Fruit fly (Drosophila melanogaster): ENCODE results near the gene Sfp24Bc.

Sfp24Bc gene

DNA sequence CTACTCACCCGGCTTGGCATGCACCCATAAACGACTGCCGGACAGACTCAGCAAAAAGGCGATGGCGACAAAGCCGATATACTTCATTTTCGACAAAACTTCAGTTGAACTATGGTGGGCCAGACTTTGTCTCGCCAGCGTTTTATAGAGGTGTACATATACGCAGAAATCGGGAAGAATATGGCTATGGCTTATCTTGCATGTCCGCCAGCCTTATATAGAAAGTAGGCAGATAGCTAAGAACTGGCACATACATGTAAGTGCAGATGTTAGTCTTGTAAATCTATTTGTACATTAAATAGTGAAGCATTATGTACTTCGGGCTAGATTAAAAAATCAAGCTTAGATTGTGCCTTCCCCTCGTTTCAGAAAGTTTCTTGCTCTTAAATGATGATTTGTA is 22.7 kb upstream of the Sfp24Bc start, which contains the start of gene CG3513:
Gene CG3513, minus strand, starts transcription at position 101 of the 400 bp plus-strand sequence.
- TF ChIP-seq ovo (GFP tag; optimal IDR thresholded peaks at IDR 0.05) (no peak), CG11617 (GFP tag; optimal IDR thresholded peaks at IDR 0.05) (no peak)

DNA sequence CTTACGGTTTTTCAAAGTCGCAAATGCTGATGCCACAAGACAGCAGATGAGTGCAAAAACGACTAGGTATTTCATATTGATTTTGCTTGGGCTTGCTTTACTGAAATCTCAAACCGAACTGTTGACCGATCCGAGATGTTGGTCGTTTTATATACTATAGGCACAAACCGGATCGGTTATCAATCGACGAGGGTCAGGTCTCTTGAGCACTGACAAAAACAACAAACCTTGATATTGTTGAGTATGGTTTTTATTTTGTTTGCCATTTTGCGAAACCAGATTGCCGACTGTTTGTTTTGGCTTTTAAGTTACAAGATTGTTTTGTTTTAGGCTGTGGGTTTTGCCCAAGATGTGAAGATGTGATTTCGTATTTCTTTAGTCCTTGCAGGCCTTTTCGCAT is 22.1 kb upstream of the Sfp24Bc start, which contains the start of gene CG16704:
Gene CG16704, minus strand, starts transcription at position 122 of the 400 bp plus-strand sequence.
- TF ChIP-seq Mnt (GFP tag; optimal IDR thresholded peaks at IDR 0.05) (no peak), pad (GFP tag; optimal IDR thresholded peaks at IDR 0.05) (no peak), CG14711 (tag; optimal IDR thresholded peaks at IDR 0.05) (no peak), CG1620 (GFP tag; optimal IDR thresholded peaks at IDR 0.05) (no peak), CG7101 (tag; optimal IDR thresholded peaks at IDR 0.05) (no peak), CG11617 (GFP tag; optimal IDR thresholded peaks at IDR 0.05) (no peak), Clk (GFP tag; optimal IDR thresholded peaks at IDR 0.05) (no peak), Crg-1 (GFP tag; optimal IDR thresholded peaks at IDR 0.05) (no peak), bab1 (GFP tag; optimal IDR thresholded peaks at IDR 0.05) (no peak), ovo (GFP tag; optimal IDR thresholded peaks at IDR 0.05) (no peak), cic (GFP tag; optimal IDR thresholded peaks at IDR 0.05) (no peak), tj (GFP tag; optimal IDR thresholded peaks at IDR 0.05) (no peak), CG5204 (GFP tag; optimal IDR thresholded peaks at IDR 0.05) (no peak)

DNA sequence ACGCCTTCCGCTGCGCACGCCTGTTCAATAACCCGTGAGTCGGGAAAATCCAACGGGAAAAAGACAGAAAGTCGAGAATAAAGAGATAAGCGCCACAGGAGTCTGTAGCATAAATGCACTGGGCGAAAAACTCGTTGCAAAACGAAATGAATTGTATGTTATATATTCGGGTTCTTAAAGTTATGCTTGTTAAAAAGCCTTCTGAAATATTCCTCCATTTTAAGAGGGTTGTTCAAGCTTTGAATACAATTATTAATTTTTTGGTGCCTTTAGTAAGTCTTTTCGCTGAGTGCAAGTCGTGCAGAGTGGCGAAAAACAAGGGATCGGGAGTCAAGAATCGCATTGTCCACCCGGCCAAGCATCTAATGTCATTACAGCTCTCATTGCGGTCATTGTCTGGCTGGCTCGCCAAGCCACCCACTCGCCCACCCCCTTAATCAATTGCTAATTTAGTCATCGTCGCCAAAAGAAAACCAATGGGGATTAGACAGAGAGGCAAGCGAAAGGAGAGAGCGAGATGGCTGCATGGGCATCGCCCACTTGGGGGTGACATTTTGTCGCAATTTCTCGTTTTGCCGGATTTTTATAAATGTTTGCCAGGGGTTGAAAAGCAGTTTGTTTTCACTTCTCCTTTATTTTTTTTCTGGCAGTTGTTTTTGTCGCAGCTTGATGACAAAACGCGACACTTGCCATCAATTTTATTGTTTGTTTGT is 14.9 kb upstream of the Sfp24Bc start:
- TF ChIP-seq ovo (GFP tag; optimal IDR thresholded peaks at IDR 0.05) (no peak), CG12768 (GFP tag; optimal IDR thresholded peaks at IDR 0.05) (no peak), CG11617 (GFP tag; optimal IDR thresholded peaks at IDR 0.05) (no peak), cic (GFP tag; optimal IDR thresholded peaks at IDR 0.05) (no peak), cnc (optimal IDR thresholded peaks at IDR 0.05) (no peak), CG7101 (tag; optimal IDR thresholded peaks at IDR 0.05) (no peak), CG33017 (tag; optimal IDR thresholded peaks at IDR 0.05) (no peak), tj (GFP tag; optimal IDR thresholded peaks at IDR 0.05) (no peak), CG5204 (GFP tag; optimal IDR thresholded peaks at IDR 0.05) (no peak), Mnt (GFP tag; optimal IDR thresholded peaks at IDR 0.05) (no peak), CG1620 (GFP tag; optimal IDR thresholded peaks at IDR 0.05) (no peak), CG7045 (GFP tag; optimal IDR thresholded peaks at IDR 0.05) (no peak), bab1 (GFP tag; optimal IDR thresholded peaks at IDR 0.05) (no peak)

DNA sequence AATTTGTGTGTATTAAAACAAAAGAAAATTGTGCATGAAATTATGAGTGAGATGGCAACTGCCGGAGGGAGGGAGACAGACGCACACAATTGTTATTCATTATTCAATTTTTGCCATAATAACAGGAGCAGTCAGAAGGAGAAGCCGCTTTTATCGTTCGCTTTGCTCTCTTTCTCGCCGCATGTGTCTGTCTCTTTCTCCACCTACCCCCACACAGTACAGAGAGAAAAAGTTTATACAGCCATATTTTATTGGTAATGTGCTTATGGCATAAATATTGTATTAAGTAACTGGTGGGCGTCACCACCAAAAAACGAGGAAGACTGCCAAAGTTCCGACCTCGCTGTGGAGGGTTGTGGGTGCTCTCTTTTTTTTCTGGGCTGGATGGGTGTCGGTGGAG is 12.1 kb upstream of the Sfp24Bc start:
- TF ChIP-seq Crg-1 (GFP tag; optimal IDR thresholded peaks at IDR 0.05) (no peak), tj (GFP tag; optimal IDR thresholded peaks at IDR 0.05) (no peak), toe (GFP tag; optimal IDR thresholded peaks at IDR 0.05) (no peak), Clk (GFP tag; optimal IDR thresholded peaks at IDR 0.05) (no peak)

DNA sequence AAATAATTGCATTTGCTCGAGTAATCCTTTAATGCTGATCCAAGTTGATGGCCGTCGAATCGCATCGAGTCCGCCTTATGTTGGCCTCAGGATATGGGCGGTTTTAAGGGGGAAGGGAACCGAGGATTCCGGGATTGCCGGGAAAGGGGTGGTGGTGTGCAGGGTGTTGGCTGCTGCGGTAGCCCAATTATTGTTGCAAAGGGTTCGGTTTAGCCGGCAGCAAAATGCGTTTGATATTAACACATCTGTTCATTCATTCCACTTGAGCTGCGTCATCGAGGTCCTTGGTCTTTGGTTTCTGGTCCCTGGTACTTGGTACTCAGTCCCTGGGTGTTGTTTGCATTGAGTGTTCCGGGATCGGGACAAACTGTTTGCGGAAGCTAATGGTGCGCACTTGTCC is 11.0 kb upstream of the Sfp24Bc start:
- TF ChIP-seq CG14711 (tag; optimal IDR thresholded peaks at IDR 0.05) (no peak), Clk (GFP tag; optimal IDR thresholded peaks at IDR 0.05) (no peak), kay (GFP tag; ENCODE audit: borderline replicate concordance) (no peak), CG7045 (GFP tag; optimal IDR thresholded peaks at IDR 0.05) (no peak), bab1 (GFP tag; optimal IDR thresholded peaks at IDR 0.05) (no peak), Mnt (GFP tag; optimal IDR thresholded peaks at IDR 0.05) (no peak), CG12768 (GFP tag; optimal IDR thresholded peaks at IDR 0.05) (no peak), toe (GFP tag; optimal IDR thresholded peaks at IDR 0.05) (no peak), CG11617 (GFP tag; optimal IDR thresholded peaks at IDR 0.05) (no peak), cnc (optimal IDR thresholded peaks at IDR 0.05) (no peak), CG1620 (GFP tag; optimal IDR thresholded peaks at IDR 0.05) (no peak), Hr96 (GFP tag; optimal IDR thresholded peaks at IDR 0.05) (no peak), CG5204 (GFP tag; optimal IDR thresholded peaks at IDR 0.05) (no peak), cic (GFP tag; optimal IDR thresholded peaks at IDR 0.05) (no peak), tj (GFP tag; optimal IDR thresholded peaks at IDR 0.05) (no peak), CG7101 (tag; optimal IDR thresholded peaks at IDR 0.05) (no peak), pad (GFP tag; optimal IDR thresholded peaks at IDR 0.05) (no peak)

DNA sequence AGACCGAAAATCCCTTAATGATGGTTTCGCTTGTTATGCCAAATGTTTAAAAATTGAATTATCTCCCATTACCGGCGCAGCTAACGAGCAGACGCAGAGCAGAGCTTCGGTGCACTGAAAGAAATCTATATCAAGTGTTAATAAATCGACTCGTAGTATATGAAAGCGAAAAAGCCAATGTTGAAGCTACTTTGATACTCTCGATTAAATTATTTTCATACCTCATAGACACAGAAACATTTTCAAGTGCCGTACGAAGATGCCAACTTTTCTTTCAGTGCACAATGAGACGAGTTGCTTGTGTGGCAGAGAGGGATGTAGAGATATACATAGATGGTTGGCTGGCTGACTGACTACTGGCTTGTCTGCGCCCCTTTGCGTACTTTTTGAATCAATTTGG is 5.4 kb upstream of the Sfp24Bc start:
- TF ChIP-seq CG1620 (GFP tag; optimal IDR thresholded peaks at IDR 0.05) (no peak), ovo (GFP tag; optimal IDR thresholded peaks at IDR 0.05) (no peak), CG5204 (GFP tag; optimal IDR thresholded peaks at IDR 0.05) (no peak), CG7101 (tag; optimal IDR thresholded peaks at IDR 0.05) (no peak), cnc (optimal IDR thresholded peaks at IDR 0.05) (no peak), Crg-1 (GFP tag; optimal IDR thresholded peaks at IDR 0.05) (no peak), cic (GFP tag; optimal IDR thresholded peaks at IDR 0.05) (no peak), Mnt (GFP tag; optimal IDR thresholded peaks at IDR 0.05) (no peak), kay (GFP tag; ENCODE audit: borderline replicate concordance) (no peak)

DNA sequence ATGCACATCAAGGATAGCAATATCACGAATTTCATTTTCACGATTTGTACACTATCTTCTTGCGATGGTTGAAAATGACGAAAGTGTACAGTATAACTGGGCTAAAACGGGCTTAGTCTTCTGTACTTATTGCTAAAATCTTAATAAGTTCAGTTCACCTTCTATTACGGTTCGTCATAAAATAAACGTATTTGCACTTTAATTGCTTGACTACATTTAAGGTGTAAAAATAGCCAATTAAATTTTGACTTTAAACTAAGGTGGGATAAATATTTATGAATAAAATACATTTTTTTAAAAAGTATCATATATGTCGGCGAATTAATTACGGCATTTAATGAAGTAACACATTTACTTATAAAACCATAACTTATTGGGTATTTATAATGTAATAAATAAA is 706 bp downstream of the Sfp24Bc start, which contains the start of gene Sfp24Bb:
Gene Sfp24Bb, minus strand, starts transcription at position 101 of the 400 bp plus-strand sequence.
- TF ChIP-seq CG7101 (tag; optimal IDR thresholded peaks at IDR 0.05) = no peak
- no peak for TF ChIP-seq cic (GFP tag; optimal IDR thresholded peaks at IDR 0.05)
- no peak for TF ChIP-seq kay (GFP tag; ENCODE audit: borderline replicate concordance)
- TF ChIP-seq CG11617 (GFP tag; optimal IDR thresholded peaks at IDR 0.05) = no peak
- no peak for TF ChIP-seq cnc (optimal IDR thresholded peaks at IDR 0.05)
- TF ChIP-seq CG7045 (GFP tag; optimal IDR thresholded peaks at IDR 0.05) = no peak
- no peak for TF ChIP-seq pad (GFP tag; optimal IDR thresholded peaks at IDR 0.05)
- no peak for TF ChIP-seq Clk (GFP tag; optimal IDR thresholded peaks at IDR 0.05)
- TF ChIP-seq Hr96 (GFP tag; optimal IDR thresholded peaks at IDR 0.05) = no peak
- no peak for TF ChIP-seq toe (GFP tag; optimal IDR thresholded peaks at IDR 0.05)
- no peak for TF ChIP-seq CG33017 (tag; optimal IDR thresholded peaks at IDR 0.05)
- no peak for TF ChIP-seq CG1620 (GFP tag; optimal IDR thresholded peaks at IDR 0.05)
- TF ChIP-seq ovo (GFP tag; optimal IDR thresholded peaks at IDR 0.05) = no peak
- TF ChIP-seq CG5204 (GFP tag; optimal IDR thresholded peaks at IDR 0.05) = no peak
- no peak for TF ChIP-seq Crg-1 (GFP tag; optimal IDR thresholded peaks at IDR 0.05)
- TF ChIP-seq tj (GFP tag; optimal IDR thresholded peaks at IDR 0.05) = no peak

Measured in whole organism, adult.